Worm (Caenorhabditis elegans): ENCODE results near the gene srh-304.

srh-304 gene

DNA sequence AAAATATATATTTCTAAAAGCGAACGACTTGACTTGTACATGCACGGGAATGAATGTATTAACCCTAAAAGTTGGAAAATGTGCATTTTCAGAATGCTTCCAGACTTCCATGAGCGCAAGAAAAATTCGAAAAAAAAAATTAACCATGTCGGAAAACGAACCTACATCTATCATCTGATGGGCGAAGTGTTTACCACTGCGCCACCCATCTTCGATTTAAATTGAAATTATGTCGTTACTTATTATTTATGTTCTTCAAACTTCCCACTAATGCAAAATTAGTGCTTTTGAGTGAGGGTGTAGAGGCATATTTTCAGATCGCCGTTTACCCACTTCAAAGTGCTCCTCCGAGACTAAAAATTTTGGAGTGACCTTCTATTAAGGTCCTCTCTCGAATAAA lies 2.1 kb upstream of the srh-304 start:
- TF ChIP-seq lin-26 (GFP tag; IDR thresholded peaks at IDR 0.05) (peak; percentile 57; the same call in 1 of the 2 replicates), rpc-1 (optimal IDR thresholded peaks at IDR 0.05) (peak; percentile 39), rpc-1 (tag; optimal IDR thresholded peaks at IDR 0.05) (peak; percentile 68), tbp1 (GFP tag; optimal IDR thresholded peaks at IDR 0.05) (peak; percentile 83), B0261.1 (tag; optimal IDR thresholded peaks at IDR 0.05) (peak; percentile 47)

DNA sequence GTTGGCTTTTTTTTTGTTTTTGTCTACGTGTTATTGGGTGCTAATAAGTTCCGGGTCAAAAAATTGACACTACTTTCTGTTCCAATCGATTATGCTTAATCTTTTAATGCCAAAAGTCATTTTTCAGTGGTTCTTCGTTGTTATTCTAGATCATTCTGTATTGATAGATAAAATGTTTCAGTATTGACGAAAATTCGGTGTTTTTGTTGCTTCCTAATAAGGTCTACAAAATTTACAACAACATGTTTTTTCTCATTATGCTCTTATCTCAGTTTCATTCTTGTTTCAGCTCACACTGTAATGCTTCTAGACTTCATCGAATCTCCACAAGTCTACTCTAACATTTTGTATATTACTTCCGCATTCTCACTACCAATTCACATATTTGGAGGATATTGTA lies 2.9 kb downstream of the srh-304 start, which contains the start of gene srh-303:
Gene srh-303 (plus strand): TSS at position 301 of the 400 bp plus-strand sequence.
- TF ChIP-seq ceh-27 (GFP tag; optimal IDR thresholded peaks at IDR 0.05), result no peak
- TF ChIP-seq snpc-1.1 (tag; optimal IDR thresholded peaks at IDR 0.05; ENCODE audit: insufficient read depth), result no peak
- TF ChIP-seq egrh-3 (GFP tag; IDR thresholded peaks at IDR 0.05), result no peak
- no peak for TF ChIP-seq snpc-1.3 (tag; optimal IDR thresholded peaks at IDR 0.05; ENCODE audit: insufficient read depth)
- TF ChIP-seq lin-54 (GFP tag; optimal IDR thresholded peaks at IDR 0.05), result no peak
- no peak for TF ChIP-seq Y56A3A.18 (GFP tag; IDR thresholded peaks at IDR 0.05)
- no peak for TF ChIP-seq F52B5.7 (tag; optimal IDR thresholded peaks at IDR 0.05)
- no peak for TF ChIP-seq tbx-9 (tag; optimal IDR thresholded peaks at IDR 0.05; ENCODE audit: borderline replicate concordance)
- no peak for TF ChIP-seq efl-1 (GFP tag; optimal IDR thresholded peaks at IDR 0.05)
- TF ChIP-seq chd-7 (tag; optimal IDR thresholded peaks at IDR 0.05), result no peak
- no peak for TF ChIP-seq nhr-80 (tag; optimal IDR thresholded peaks at IDR 0.05)
- TF ChIP-seq nfya-2 (GFP tag; IDR thresholded peaks at IDR 0.05), result no peak
- no peak for TF ChIP-seq unc-130 (GFP tag; optimal IDR thresholded peaks at IDR 0.05)
- TF ChIP-seq nhr-90 (tag; optimal IDR thresholded peaks at IDR 0.05), result no peak
- no peak for TF ChIP-seq mxl-1 (tag; optimal IDR thresholded peaks at IDR 0.05)
- TF ChIP-seq tlf-1 (GFP tag; optimal IDR thresholded peaks at IDR 0.05), result no peak
- TF ChIP-seq B0035.1 (tag; optimal IDR thresholded peaks at IDR 0.05), result no peak
- TF ChIP-seq D2030.7 (GFP tag; IDR thresholded peaks at IDR 0.05), result no peak
- no peak for TF ChIP-seq aptf-2 (GFP tag; conservative IDR thresholded peaks at IDR 0.05)
- TF ChIP-seq ekl-4 (GFP tag; IDR thresholded peaks at IDR 0.05), result no peak

DNA sequence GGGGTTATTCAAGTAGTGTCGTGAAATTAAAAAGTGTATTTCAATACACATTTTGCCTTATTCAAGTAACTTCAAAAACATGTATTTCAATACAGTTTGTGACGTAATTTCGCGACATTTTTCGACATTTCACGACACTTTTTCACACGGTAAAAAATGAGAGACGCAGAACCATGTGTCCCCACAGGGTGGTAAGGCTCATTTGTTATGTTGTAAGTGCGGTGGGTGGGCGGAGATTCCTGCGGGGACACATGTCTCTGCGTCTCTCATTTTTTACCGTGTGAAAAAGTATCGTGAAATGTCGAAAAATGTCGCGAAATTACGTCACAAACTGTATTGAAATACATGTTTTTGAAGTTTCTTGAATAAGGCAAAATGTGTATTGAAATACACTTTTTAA lies 3.8 kb downstream of the srh-304 start:
- peak; percentile 98 for TF ChIP-seq F39B2.1 (GFP tag; IDR thresholded peaks at IDR 0.05)

DNA sequence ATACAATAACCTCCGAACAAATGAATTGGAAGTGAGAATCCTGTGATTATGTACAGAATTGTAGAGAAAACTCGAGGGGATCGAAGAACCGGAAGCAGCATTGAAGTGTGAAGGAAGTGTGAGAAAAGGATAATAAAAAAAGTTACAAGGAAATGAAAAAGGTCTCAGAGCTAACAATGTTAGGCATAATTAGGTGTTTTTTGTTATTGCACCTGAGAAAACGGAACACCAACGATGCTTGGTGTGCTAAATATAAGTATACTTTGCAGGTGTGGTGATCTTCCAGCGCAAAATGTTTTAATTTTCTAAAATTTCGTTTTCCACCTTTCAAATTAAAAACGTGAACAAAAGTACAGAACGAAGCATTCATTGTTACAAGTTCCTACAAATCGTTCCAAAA lies 15.7 kb downstream of the srh-304 start, which contains the start of gene srh-286:
Gene srh-286 (minus strand): TSS at position 101 of the 400 bp plus-strand sequence.
- TF ChIP-seq snpc-1.3 (tag; optimal IDR thresholded peaks at IDR 0.05; ENCODE audit: insufficient read depth) (no peak), egrh-3 (GFP tag; IDR thresholded peaks at IDR 0.05) (no peak), unc-130 (GFP tag; optimal IDR thresholded peaks at IDR 0.05) (no peak), F57C9.4 (tag; optimal IDR thresholded peaks at IDR 0.05) (no peak), Y56A3A.18 (GFP tag; IDR thresholded peaks at IDR 0.05) (no peak), somi-1 (GFP tag; optimal IDR thresholded peaks at IDR 0.05) (no peak), nhr-179 (tag; optimal IDR thresholded peaks at IDR 0.05) (no peak), dpl-1 (GFP tag; optimal IDR thresholded peaks at IDR 0.05) (no peak), B0261.1 (tag; optimal IDR thresholded peaks at IDR 0.05) (no peak), nfya-2 (GFP tag; IDR thresholded peaks at IDR 0.05) (no peak), F52B5.7 (tag; optimal IDR thresholded peaks at IDR 0.05) (no peak), hsf-1 (GFP tag; IDR thresholded peaks at IDR 0.05) (no peak), madf-8 (GFP tag; conservative IDR thresholded peaks at IDR 0.05) (no peak), rec-8 (tag; optimal IDR thresholded peaks at IDR 0.05) (no peak), ztf-26 (tag; optimal IDR thresholded peaks at IDR 0.05) (no peak), pha-4 (tag; optimal IDR thresholded peaks at IDR 0.05) (no peak), lsy-27 (tag; optimal IDR thresholded peaks at IDR 0.05; ENCODE audit: borderline replicate concordance, insufficient read depth) (no peak), egl-44 (GFP tag; IDR thresholded peaks at IDR 0.05) (no peak), attf-5 (GFP tag; optimal IDR thresholded peaks at IDR 0.05) (no peak), ztf-28 (GFP tag; IDR thresholded peaks at IDR 0.05) (no peak)

All from whole organism, young adult.